Fruit fly (Drosophila melanogaster) whole organism, embryonic: ENCODE measurements around the gene CG34258.
A peak's percentile ranks its signal among the peaks of the same experiment; 100 is the strongest.

Source experiments
- Asciz ChIP-seq: fragments of 200-800 bp; sonication (Bioruptor generic); optimal IDR thresholded peaks from 2 replicates; lab custom pipeline; 2017; ENCODE audit warnings: missing biosample characterization, mild to moderate bottlenecking, missing genetic modification characterization, missing genetic modification reagents
- Bgb ChIP-seq: fragments of 200-800 bp; sonication (Bioruptor generic); IDR thresholded peaks from 2 replicates; pipeline ENCODE4 v1.3.6; 2022; ENCODE audit warnings: missing biosample characterization, missing genetic modification characterization; ENCODE audit not compliant: partially characterized antibody
- CG10366 ChIP-seq: fragments of 200-800 bp; sonication (Bioruptor generic); IDR thresholded peaks from 2 replicates; pipeline ENCODE4 v1.3.6; 2022; ENCODE audit warnings: missing biosample characterization, missing genetic modification characterization
- CG12769 ChIP-seq: fragments of 200-800 bp; sonication (Bioruptor generic); optimal IDR thresholded peaks from 2 replicates; lab custom pipeline; 2019; ENCODE audit warnings: missing biosample characterization, mild to moderate bottlenecking, missing genetic modification characterization, moderate library complexity
- CG13287 ChIP-seq: fragments of 200-800 bp; sonication (Bioruptor generic); IDR thresholded peaks from 2 replicates; pipeline ENCODE4 v1.3.6; 2022; ENCODE audit warnings: missing biosample characterization, missing genetic modification characterization; ENCODE audit not compliant: partially characterized antibody
- CG14014 ChIP-seq: fragments of 200-800 bp; sonication (Bioruptor generic); IDR thresholded peaks from 2 replicates; pipeline ENCODE4 v1.3.6; 2022; ENCODE audit warnings: missing biosample characterization, missing genetic modification characterization
- CG15514 ChIP-seq: fragments of 200-800 bp; sonication (Bioruptor generic); optimal IDR thresholded peaks from 3 replicates; lab custom pipeline; 2017; ENCODE audit warnings: missing biosample characterization, missing genetic modification characterization, mild to moderate bottlenecking, moderate library complexity, missing genetic modification reagents
- CG1603 ChIP-seq: fragments of 200-800 bp; sonication (Bioruptor generic); optimal IDR thresholded peaks from 2 replicates; lab custom pipeline; 2019; ENCODE audit warnings: missing biosample characterization, mild to moderate bottlenecking, missing genetic modification characterization, moderate library complexity
- CG17328 ChIP-seq: fragments of 200-800 bp; sonication (Bioruptor generic); IDR thresholded peaks from 2 replicates; pipeline ENCODE4 v1.3.6; 2022; ENCODE audit warnings: missing biosample characterization, missing genetic modification characterization
- CG17359 ChIP-seq: fragments of 200-800 bp; sonication (Bioruptor generic); optimal IDR thresholded peaks from 3 replicates; lab custom pipeline; 2018; ENCODE audit warnings: missing biosample characterization, mild to moderate bottlenecking, missing genetic modification characterization, moderate library complexity
- CG17385 ChIP-seq: fragments of 200-800 bp; sonication (Bioruptor generic); optimal IDR thresholded peaks from 3 replicates; lab custom pipeline; 2018; ENCODE audit warnings: missing biosample characterization, mild to moderate bottlenecking, missing genetic modification characterization
- CG32772 ChIP-seq: fragments of 200-800 bp; sonication (Bioruptor generic); IDR thresholded peaks from 2 replicates; pipeline ENCODE4 v1.3.6; 2022; ENCODE audit warnings: missing biosample characterization, missing genetic modification characterization
- CG3281 ChIP-seq: fragments of 200-800 bp; sonication (Bioruptor generic); optimal IDR thresholded peaks from 3 replicates; lab custom pipeline; 2017; ENCODE audit warnings: missing biosample characterization, mild to moderate bottlenecking, missing genetic modification characterization
- CG3838 ChIP-seq: fragments of 200-800 bp; sonication (Bioruptor generic); optimal IDR thresholded peaks from 3 replicates; lab custom pipeline; 2016; ENCODE audit warnings: missing biosample characterization, missing genetic modification characterization
- CG43689 ChIP-seq: fragments of 200-800 bp; sonication (Bioruptor generic); IDR thresholded peaks from 2 replicates; pipeline ENCODE4 v1.3.6; 2022; ENCODE audit warnings: missing biosample characterization, missing genetic modification characterization
- CG6765 ChIP-seq: fragments of 200-800 bp; sonication (Bioruptor generic); optimal IDR thresholded peaks from 3 replicates; lab custom pipeline; 2017; ENCODE audit warnings: missing biosample characterization, mild to moderate bottlenecking, missing genetic modification characterization
- CG6854 ChIP-seq: fragments of 200-800 bp; sonication (Bioruptor generic); optimal IDR thresholded peaks from 3 replicates; lab custom pipeline; 2017; ENCODE audit warnings: missing biosample characterization, mild to moderate bottlenecking, missing genetic modification characterization
- CG7556 ChIP-seq: fragments of 200-800 bp; sonication (Bioruptor generic); optimal IDR thresholded peaks from 2 replicates; lab custom pipeline; 2017; ENCODE audit warnings: missing biosample characterization, mild to moderate bottlenecking, missing genetic modification characterization
- CG7745 ChIP-seq: fragments of 200-800 bp; sonication (Bioruptor generic); optimal IDR thresholded peaks from 2 replicates; lab custom pipeline; 2018; ENCODE audit warnings: missing biosample characterization, mild to moderate bottlenecking, missing genetic modification characterization, moderate library complexity
- CG7786 ChIP-seq: fragments of 200-800 bp; sonication (Bioruptor generic); optimal IDR thresholded peaks from 2 replicates; lab custom pipeline; 2016; ENCODE audit warnings: missing biosample characterization, missing genetic modification characterization
- CoRest ChIP-seq: fragments of 200-800 bp; sonication (Bioruptor generic); optimal IDR thresholded peaks from 3 replicates; lab custom pipeline; 2018; ENCODE audit warnings: missing biosample characterization, mild to moderate bottlenecking, missing genetic modification characterization, moderate library complexity
- Ets65A ChIP-seq: fragments of 200-800 bp; sonication (Bioruptor generic); peaks from one replicate; lab custom pipeline; 2016; ENCODE audit warnings: missing biosample characterization, missing genetic modification characterization
- Fer1 ChIP-seq: fragments of 200-800 bp; sonication (Bioruptor generic); optimal IDR thresholded peaks from 2 replicates; lab custom pipeline; 2017; ENCODE audit warnings: missing biosample characterization, mild to moderate bottlenecking, missing genetic modification characterization
- Kr ChIP-seq: fragments of 200-800 bp; sonication (Bioruptor generic); optimal IDR thresholded peaks from 2 replicates; lab custom pipeline; 2017; ENCODE audit warnings: missing biosample characterization, mild to moderate bottlenecking, missing genetic modification characterization
- NK7.1 ChIP-seq: fragments of 200-800 bp; sonication (Bioruptor generic); optimal IDR thresholded peaks from 3 replicates; lab custom pipeline; 2016; ENCODE audit warnings: missing biosample characterization, missing genetic modification characterization
- Optix ChIP-seq: fragments of 200-800 bp; sonication (Bioruptor generic); IDR thresholded peaks from 3 replicates; pipeline ENCODE4 v1.3.6; 2022; ENCODE audit warnings: missing biosample characterization, missing genetic modification characterization
- Ptx1 ChIP-seq: fragments of 200-800 bp; sonication (Bioruptor generic); IDR thresholded peaks from 2 replicates; pipeline ENCODE4 v1.3.6; 2022; ENCODE audit warnings: missing biosample characterization, missing genetic modification characterization
- Sin3A ChIP-seq: fragments of >200 bp; optimal IDR thresholded peaks from 2 replicates; lab custom pipeline; 2018
- Sox100B ChIP-seq: fragments of 200-800 bp; sonication (Bioruptor generic); optimal IDR thresholded peaks from 3 replicates; lab custom pipeline; 2018; ENCODE audit warnings: missing biosample characterization, mild to moderate bottlenecking, missing genetic modification characterization
- Usf ChIP-seq: fragments of 200-800 bp; sonication (Bioruptor generic); optimal IDR thresholded peaks from 2 replicates; lab custom pipeline; 2017; ENCODE audit warnings: missing genotype, missing biosample characterization, missing genetic modification characterization
- Xrp1 ChIP-seq: fragments of 200-800 bp; sonication (Bioruptor generic); IDR thresholded peaks from 2 replicates; pipeline ENCODE4 v1.3.6; 2022; ENCODE audit warnings: missing biosample characterization, missing genetic modification characterization
- YL-1 ChIP-seq: fragments of 200-800 bp; sonication (Bioruptor generic); optimal IDR thresholded peaks from 3 replicates; lab custom pipeline; 2017; ENCODE audit warnings: missing biosample characterization, mild to moderate bottlenecking, missing genetic modification characterization
- ac ChIP-seq: fragments of 200-800 bp; sonication (Bioruptor generic); optimal IDR thresholded peaks from 3 replicates; lab custom pipeline; 2017; ENCODE audit warnings: missing biosample characterization, mild to moderate bottlenecking, missing genetic modification characterization
- al ChIP-seq: fragments of 200-800 bp; sonication (Bioruptor generic); IDR thresholded peaks from 2 replicates; pipeline ENCODE4 v1.3.6; 2022; ENCODE audit warnings: missing biosample characterization, missing genetic modification characterization
- da ChIP-seq: fragments of 200-800 bp; sonication (Bioruptor generic); optimal IDR thresholded peaks from 2 replicates; lab custom pipeline; 2016; ENCODE audit warnings: missing biosample characterization, missing genetic modification characterization
- fd3F ChIP-seq: fragments of 200-800 bp; sonication (Bioruptor generic); optimal IDR thresholded peaks from 2 replicates; lab custom pipeline; 2018; ENCODE audit warnings: missing biosample characterization, mild to moderate bottlenecking, missing genetic modification characterization, moderate library complexity
- fd96Cb ChIP-seq: fragments of 200-800 bp; sonication (Bioruptor generic); optimal IDR thresholded peaks from 2 replicates; lab custom pipeline; 2018; ENCODE audit warnings: missing biosample characterization, mild to moderate bottlenecking, missing genetic modification characterization, moderate library complexity
- fu2 ChIP-seq: fragments of 200-800 bp; sonication (Bioruptor generic); optimal IDR thresholded peaks from 2 replicates; lab custom pipeline; 2016; ENCODE audit warnings: missing biosample characterization, missing genetic modification characterization
- gem ChIP-seq: fragments of 200-800 bp; sonication (Bioruptor generic); optimal IDR thresholded peaks from 2 replicates; lab custom pipeline; 2019; ENCODE audit warnings: missing biosample characterization, mild to moderate bottlenecking, missing genetic modification characterization, moderate library complexity
- grau ChIP-seq: fragments of 200-800 bp; optimal IDR thresholded peaks from 3 replicates; lab custom pipeline; 2019; ENCODE audit warnings: missing biosample characterization, mild to moderate bottlenecking, missing genetic modification characterization, moderate library complexity
- hkb ChIP-seq, 2 experiments: fragments of 200-800 bp in 1 of 2; fragments of >200 bp in 1 of 2; sonication (Bioruptor generic) in 1 of 2; IDR thresholded peaks in 1 of 2; optimal IDR thresholded peaks in 1 of 2; 2 replicates each; pipeline versions ENCODE4 v1.3.6 to Lab custom; 2017 to 2022; ENCODE audit warnings: missing biosample characterization in 1 of 2, missing genetic modification characterization in 1 of 2
- inv ChIP-seq: fragments of 200-800 bp; sonication (Bioruptor generic); IDR thresholded peaks from 2 replicates; pipeline ENCODE4 v1.3.6; 2022; ENCODE audit warnings: missing biosample characterization, missing genetic modification characterization; ENCODE audit not compliant: partially characterized antibody
- jing ChIP-seq: fragments of 200-800 bp; sonication (Bioruptor generic); optimal IDR thresholded peaks from 2 replicates; lab custom pipeline; 2018; ENCODE audit warnings: missing biosample characterization, mild to moderate bottlenecking, missing genetic modification characterization
- phol ChIP-seq: fragments of 200-800 bp; sonication (Bioruptor generic); optimal IDR thresholded peaks from 3 replicates; lab custom pipeline; 2018; ENCODE audit warnings: missing biosample characterization, mild to moderate bottlenecking, missing genetic modification characterization, moderate library complexity
- sim ChIP-seq: fragments of 200-800 bp; sonication (Bioruptor generic); IDR thresholded peaks from 2 replicates; pipeline ENCODE4 v1.3.6; 2022; ENCODE audit warnings: missing biosample characterization, missing genetic modification characterization
- stwl ChIP-seq: fragments of 200-800 bp; sonication (Bioruptor generic); optimal IDR thresholded peaks from 3 replicates; lab custom pipeline; 2018; ENCODE audit warnings: missing biosample characterization, mild to moderate bottlenecking, missing genetic modification characterization, moderate library complexity
- tin ChIP-seq: fragments of 200-800 bp; sonication (Bioruptor generic); optimal IDR thresholded peaks from 3 replicates; lab custom pipeline; 2016; ENCODE audit warnings: missing biosample characterization, missing genetic modification characterization
- tna ChIP-seq: fragments of 200-800 bp; sonication (Bioruptor generic); IDR thresholded peaks from 2 replicates; pipeline ENCODE4 v1.3.6; 2022; ENCODE audit warnings: missing biosample characterization, missing genetic modification characterization; ENCODE audit not compliant: partially characterized antibody
- trem ChIP-seq: fragments of 200-800 bp; optimal IDR thresholded peaks from 3 replicates; lab custom pipeline; 2019; ENCODE audit warnings: missing biosample characterization, mild to moderate bottlenecking, missing genetic modification characterization, moderate library complexity
- trh ChIP-seq: fragments of 200-800 bp; sonication (Bioruptor generic); optimal IDR thresholded peaks from 2 replicates; lab custom pipeline; 2016; ENCODE audit warnings: missing biosample characterization, missing genetic modification characterization
- twi ChIP-seq: fragments of 200-800 bp; optimal IDR thresholded peaks from 2 replicates; lab custom pipeline; 2019; ENCODE audit warnings: missing biosample characterization, mild to moderate bottlenecking, missing genetic modification characterization, moderate library complexity
- zfh2 ChIP-seq: fragments of 200-800 bp; sonication (Bioruptor generic); optimal IDR thresholded peaks from 2 replicates; lab custom pipeline; 2016; ENCODE audit warnings: missing biosample characterization, missing genetic modification characterization

The CG34258 gene

DNA sequence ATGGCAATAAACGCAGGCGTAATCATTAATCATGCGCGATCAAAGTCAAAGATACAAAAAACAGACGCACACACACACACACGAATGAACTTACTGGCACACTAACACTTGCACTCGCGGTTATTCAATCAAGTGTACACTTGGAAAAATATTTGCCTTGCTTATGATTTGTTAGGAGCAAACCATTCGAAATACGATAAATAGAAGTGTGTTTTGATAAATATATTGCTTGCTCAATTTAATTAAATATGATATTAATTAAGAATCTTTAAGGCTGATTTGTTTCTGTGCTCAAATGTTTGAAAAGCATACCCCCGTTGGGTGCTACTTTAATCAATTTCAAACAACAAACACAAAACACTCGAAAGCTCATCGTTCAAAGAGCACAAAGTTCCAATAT, 6.3 kb downstream of the CG34258 start (continued):
- TF ChIP-seq phol (tag; lab: Kevin White, UChicago) (no peak), ac (GFP tag; lab: Kevin White, UChicago) (no peak), CG3838 (no peak), CG17328 (GFP tag; lab: Robert Waterston, UW) (no peak), Bgb (GFP tag; lab: Robert Waterston, UW) (no peak), YL-1 (no peak), CG7745 (no peak), inv (GFP tag; lab: Robert Waterston, UW) (no peak), jing (GFP tag; lab: Kevin White, UChicago) (no peak), CG10366 (GFP tag; lab: Robert Waterston, UW) (no peak), CG32772 (GFP tag; lab: Robert Waterston, UW) (no peak), CG6854 (GFP tag; lab: Kevin White, UChicago) (no peak), Fer1 (no peak), gem (tag; lab: Kevin White, UChicago) (peak; percentile 61), CG15514 (GFP tag; lab: Kevin White, UChicago) (no peak), CG43689 (GFP tag; lab: Robert Waterston, UW) (no peak), CG7556 (GFP tag; lab: Kevin White, UChicago) (no peak), Xrp1 (GFP tag; lab: Robert Waterston, UW) (no peak), tin (GFP tag; lab: Kevin White, UChicago) (no peak), CG13287 (GFP tag; lab: Robert Waterston, UW) (no peak), CG6765 (no peak), fd3F (GFP tag; lab: Kevin White, UChicago) (no peak), NK7.1 (no peak), CG3281 (GFP tag; lab: Kevin White, UChicago) (peak; percentile 23), CG14014 (GFP tag; lab: Robert Waterston, UW) (no peak), CG1603 (tag; lab: Kevin White, UChicago) (peak; percentile 52), al (GFP tag; lab: Robert Waterston, UW) (no peak), Ets65A (GFP tag; lab: Kevin White, UChicago) (peak; percentile 90), Kr (GFP tag; lab: Kevin White, UChicago) (no peak), da (GFP tag; lab: Kevin White, UChicago) (no peak), CG17359 (tag; lab: Kevin White, UChicago) (no peak), stwl (no peak), tna (GFP tag; lab: Robert Waterston, UW) (no peak), CG12769 (tag; lab: Kevin White, UChicago) (peak; percentile 17), grau (tag; lab: Kevin White, UChicago) (no peak), Usf (no peak), Optix (GFP tag; lab: Robert Waterston, UW) (no peak), fd96Cb (tag; lab: Kevin White, UChicago) (peak; percentile 28), sim (GFP tag; lab: Robert Waterston, UW) (no peak), Sin3A (lab: Kevin White, UChicago) (no peak), Sox100B (peak; percentile 3), CG17385 (GFP tag; lab: Kevin White, UChicago) (no peak), trem (tag; lab: Kevin White, UChicago) (no peak), CoRest (tag; lab: Kevin White, UChicago) (no peak), zfh2 (no peak), trh (GFP tag; lab: Kevin White, UChicago) (no peak), twi (tag; lab: Kevin White, UChicago) (no peak), Asciz (no peak), Ptx1 (GFP tag; lab: Robert Waterston, UW) (no peak), hkb (optimal IDR thresholded peaks at IDR 0.05; lab: Kevin White, UChicago) (no peak), hkb (GFP tag; IDR thresholded peaks at IDR 0.05; lab: Robert Waterston, UW) (no peak), CG7786 (GFP tag; lab: Kevin White, UChicago) (no peak), fu2 (no peak)
